Worm (Caenorhabditis elegans) whole organism, L4/young adult: ENCODE data around the gene hrg-7.

Source experiments
- W03F9.2 ChIP-seq: fragments of 150-350 bp; optimal IDR thresholded peaks from 2 replicates; lab custom pipeline; 2014; ENCODE audit warnings: missing biosample characterization, missing genetic modification characterization
- dao-5 ChIP-seq: sonication (generic microtip); optimal IDR thresholded peaks from 2 replicates; lab custom pipeline; 2016; ENCODE audit warnings: missing genotype, missing genetic modification characterization, moderate library complexity, missing compliant biosample characterization
- him-1 ChIP-seq: sonication (generic microtip); optimal IDR thresholded peaks from 2 replicates; lab custom pipeline; 2016; ENCODE audit warnings: missing genotype, missing genetic modification reagents, missing genetic modification characterization, missing compliant biosample characterization

Gene hrg-7

ce11 chrV:12725893-12726292, 15.9 kb upstream of the hrg-7 start, which contains the start of gene R11D1.12:
R11D1.12 (minus strand) TSS chrV:12725993.
- no peak for TF ChIP-seq him-1 (tag; lab: Kevin White, UChicago)
- TF ChIP-seq dao-5 (tag; lab: Kevin White, UChicago), result no peak
- TF ChIP-seq W03F9.2 (tag; lab: Kevin White, UChicago), result no peak

DNA sequence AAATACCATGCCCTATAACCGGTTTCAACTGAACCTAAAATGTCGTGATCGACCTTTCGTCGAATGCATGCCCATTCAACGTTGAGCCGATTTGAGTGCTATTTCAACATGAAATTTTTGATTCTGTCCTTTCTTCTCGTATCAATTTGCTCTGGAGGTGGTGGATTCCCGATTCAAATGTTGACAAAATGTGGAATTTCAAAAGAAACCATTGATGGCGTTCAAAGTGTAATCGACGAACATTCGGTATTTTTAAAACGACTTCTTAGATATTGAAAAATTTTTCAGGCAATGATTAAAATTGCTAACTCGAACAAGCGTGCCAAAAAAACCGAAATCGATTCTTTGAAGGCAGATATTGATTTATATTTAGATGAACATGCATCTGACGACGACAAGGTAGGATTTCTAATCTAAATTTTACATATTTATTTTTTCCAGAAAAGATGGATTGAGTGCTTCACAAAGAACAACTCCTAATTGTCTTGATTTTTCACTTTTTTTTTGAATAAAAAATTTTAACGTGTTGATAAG, 14.7 kb upstream of the hrg-7 start, which contains the start of gene R11D1.13:
Gene R11D1.13, plus strand, starts transcription at position 51 of the 534 bp plus-strand sequence.
- TF ChIP-seq W03F9.2 (tag; lab: Kevin White, UChicago) (no peak), dao-5 (tag; lab: Kevin White, UChicago) (no peak), him-1 (tag; lab: Kevin White, UChicago) (no peak)

DNA sequence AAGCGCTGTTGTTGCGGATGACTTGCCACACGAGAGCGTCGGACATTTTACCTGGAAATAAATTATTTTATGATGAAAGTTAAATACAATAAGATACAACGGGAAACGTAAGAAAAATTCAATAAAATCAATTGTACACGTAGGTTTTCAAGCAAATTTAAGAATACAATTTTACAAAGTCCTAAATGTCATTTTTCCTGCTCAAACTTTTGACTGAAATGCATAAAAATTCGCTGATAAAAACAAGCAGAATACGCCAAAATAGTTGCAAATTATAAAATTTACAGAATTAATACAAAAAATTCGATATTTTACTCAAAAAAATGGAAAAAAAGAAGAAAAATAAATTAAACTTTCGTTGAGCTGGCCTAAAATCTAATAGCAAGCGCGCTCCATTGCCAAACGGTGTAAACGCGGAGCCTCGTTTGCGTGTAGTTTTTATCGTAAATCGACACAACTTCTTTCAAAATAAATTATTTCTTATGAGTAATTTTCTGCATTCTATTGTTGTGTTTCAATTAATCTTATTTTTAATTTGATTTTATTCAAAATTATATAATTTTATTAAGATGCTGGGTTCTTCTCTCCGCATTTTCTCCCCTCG, 13.7 kb upstream of the hrg-7 start, which contains the start of the genes rpl-28 and mrpl-49:
Gene rpl-28, minus strand, starts transcription at position 51 of the 604 bp plus-strand sequence.
Gene mrpl-49, plus strand, starts transcription at position 570 of the 604 bp plus-strand sequence.
- TF ChIP-seq W03F9.2 (tag; lab: Kevin White, UChicago) (peak; percentile 93), him-1 (tag; lab: Kevin White, UChicago) (peak; percentile 15), dao-5 (tag; lab: Kevin White, UChicago) (no peak)

DNA sequence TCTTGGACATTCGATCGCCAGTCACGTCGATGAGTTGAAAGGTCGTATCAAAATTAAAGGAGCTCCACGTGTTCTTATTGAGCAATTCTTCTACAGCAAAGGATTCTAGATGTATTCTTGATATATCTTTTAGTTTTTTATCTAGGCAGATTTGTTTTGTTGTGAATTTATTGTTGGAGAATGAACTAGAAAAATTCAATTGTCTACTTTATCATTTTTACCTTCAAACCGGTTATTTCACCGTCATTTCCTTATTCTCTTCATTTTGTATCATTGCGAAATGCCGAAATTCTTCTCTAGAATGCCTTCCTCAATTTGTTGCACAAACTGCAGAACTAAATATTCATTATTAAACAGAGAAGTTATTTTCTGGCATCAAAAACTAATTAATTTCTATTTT, 12.6 kb upstream of the hrg-7 start, which contains the start of gene R11D1.10:
Gene R11D1.10, plus strand, starts transcription at position 301 of the 400 bp plus-strand sequence.
- no peak for TF ChIP-seq dao-5 (tag; lab: Kevin White, UChicago)

DNA sequence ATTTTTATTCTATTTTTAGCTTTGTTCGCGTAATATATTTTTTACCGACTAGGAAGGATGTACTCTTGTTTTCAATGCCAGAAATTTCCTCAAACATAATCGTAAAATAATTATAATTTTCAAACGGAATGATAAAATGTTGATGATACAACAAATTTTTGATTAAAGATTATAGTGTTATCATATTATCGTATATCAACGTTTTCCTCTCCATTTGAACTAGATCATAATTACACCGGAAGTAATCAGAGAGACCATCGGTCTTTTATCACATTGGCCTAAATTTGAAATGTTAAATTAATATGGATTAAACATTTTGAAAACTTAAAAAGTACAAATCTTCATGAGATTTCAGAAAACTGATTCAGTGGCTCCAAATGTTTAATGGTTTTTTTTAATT, 9.1 kb upstream of the hrg-7 start:
- no peak for TF ChIP-seq him-1 (tag; lab: Kevin White, UChicago)
- no peak for TF ChIP-seq W03F9.2 (tag; lab: Kevin White, UChicago)
- TF ChIP-seq dao-5 (tag; lab: Kevin White, UChicago), result no peak

ce11 chrV:12733465-12734248, 8.2 kb upstream of the hrg-7 start, which contains the start of the genes dhs-21 and xbx-9:
dhs-21 (minus strand) TSS chrV:12733645.
xbx-9 (plus strand) TSS chrV:12734198.
- no peak for TF ChIP-seq dao-5 (tag; lab: Kevin White, UChicago)
- TF ChIP-seq him-1 (tag; lab: Kevin White, UChicago), result no peak
- TF ChIP-seq W03F9.2 (tag; lab: Kevin White, UChicago), result no peak

ce11 chrV:12736166-12736753, 5.6 kb upstream of the hrg-7 start, which contains the start of gene cky-1:
cky-1 (plus strand) TSS chrV:12736703.
- TF ChIP-seq W03F9.2 (tag; lab: Kevin White, UChicago) (no peak), him-1 (tag; lab: Kevin White, UChicago) (no peak), dao-5 (tag; lab: Kevin White, UChicago) (no peak)

DNA sequence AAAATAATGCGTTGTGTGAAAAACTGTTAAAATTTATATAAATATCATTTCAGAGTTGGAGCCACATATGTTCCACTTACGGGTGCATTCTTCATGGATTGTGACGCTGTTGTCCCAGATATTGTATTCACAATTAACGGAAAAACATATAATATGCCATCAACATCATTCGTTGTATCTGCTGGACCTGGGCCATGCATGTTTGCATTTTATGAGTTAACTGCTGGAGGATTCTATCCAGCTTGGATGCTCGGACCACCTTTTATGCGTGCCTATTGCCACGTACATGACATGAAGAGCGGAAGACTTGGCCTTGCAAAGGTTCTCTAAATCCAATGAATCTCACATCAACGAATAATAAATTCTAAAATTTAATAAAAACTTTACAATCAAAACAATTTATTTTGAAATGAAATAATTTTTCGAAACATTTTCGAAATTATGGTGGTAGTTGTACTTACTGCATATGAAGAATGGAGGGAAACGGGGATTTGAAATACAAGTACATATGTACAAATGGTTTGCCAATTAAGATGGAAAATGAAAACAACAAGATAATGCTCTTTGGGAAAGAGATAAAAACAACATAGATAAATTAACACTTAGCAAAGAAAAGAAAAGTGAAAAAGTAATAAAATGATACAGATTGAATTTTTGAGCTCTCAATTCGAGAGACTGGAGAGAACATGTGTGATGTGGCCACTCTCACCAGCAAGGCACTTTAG, 2.1 kb downstream of the hrg-7 start:
- TF ChIP-seq dao-5 (tag; lab: Kevin White, UChicago) (no peak), him-1 (tag; lab: Kevin White, UChicago) (no peak), W03F9.2 (tag; lab: Kevin White, UChicago) (no peak)

- TF ChIP-seq dao-5 (tag; lab: Kevin White, UChicago), result no peak
- no peak for TF ChIP-seq him-1 (tag; lab: Kevin White, UChicago)
- no peak for TF ChIP-seq W03F9.2 (tag; lab: Kevin White, UChicago)
Observed at ce11 chrV:12744979-12745378, 3.1 kb downstream of the hrg-7 start, which contains the start of gene C15C8.7. C15C8.7 (minus strand) TSS chrV:12745050.

DNA sequence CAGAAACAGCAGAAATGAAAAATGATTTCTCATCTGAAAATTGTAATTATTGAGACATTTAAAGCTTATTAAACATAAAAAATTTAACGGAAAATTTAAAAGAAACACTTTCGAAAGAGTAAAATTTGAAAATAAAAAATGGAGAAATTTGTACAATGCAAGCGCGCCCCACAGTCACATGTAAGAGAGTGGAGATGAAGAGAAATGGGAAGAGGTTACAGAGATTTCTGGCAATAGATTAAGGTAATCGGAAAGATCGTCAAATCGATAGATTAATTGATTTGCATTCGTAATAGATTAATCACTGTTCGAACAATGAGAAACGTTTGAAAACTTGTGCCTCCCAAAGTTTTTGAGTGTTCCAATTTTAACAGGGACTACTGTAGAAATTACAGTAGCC, 5.6 kb downstream of the hrg-7 start, which contains the start of gene C15C8.4:
Gene C15C8.4, minus strand, starts transcription at position 33 of the 400 bp plus-strand sequence.
- TF ChIP-seq dao-5 (tag; lab: Kevin White, UChicago) (no peak), him-1 (tag; lab: Kevin White, UChicago) (no peak), W03F9.2 (tag; lab: Kevin White, UChicago) (no peak)

- TF ChIP-seq dao-5 (tag; lab: Kevin White, UChicago) (no peak), W03F9.2 (tag; lab: Kevin White, UChicago) (no peak), him-1 (tag; lab: Kevin White, UChicago) (no peak)
Observed at ce11 chrV:12747856-12748255, 6.0 kb downstream of the hrg-7 start, which contains the start of gene C15C8.5. C15C8.5 (plus strand) TSS chrV:12748007.

DNA sequence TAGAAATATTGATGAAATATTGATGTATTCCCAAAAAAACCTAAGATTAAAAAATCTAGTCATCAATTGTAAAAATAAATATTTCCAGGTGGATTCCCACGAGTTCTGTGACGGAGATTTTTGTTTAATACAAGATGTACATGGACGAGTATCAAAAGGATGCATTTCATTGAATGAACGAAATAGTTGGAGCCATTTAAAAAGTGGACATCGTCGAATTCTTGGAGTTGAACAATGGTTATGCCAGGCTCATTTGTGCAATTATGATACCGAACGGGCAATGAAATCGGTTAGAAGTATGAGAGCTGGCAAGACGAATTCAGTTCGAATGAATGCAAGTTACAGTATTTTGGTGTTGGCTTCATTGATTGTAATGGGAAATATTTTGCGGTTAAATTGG, 7.7 kb downstream of the hrg-7 start:
- TF ChIP-seq him-1 (tag; lab: Kevin White, UChicago), result no peak
- TF ChIP-seq W03F9.2 (tag; lab: Kevin White, UChicago), result no peak
- no peak for TF ChIP-seq dao-5 (tag; lab: Kevin White, UChicago)
